Worm (Caenorhabditis elegans): Measurements from ENCODE around the gene T21E8.7.

- TF ChIP-seq lin-13 (tag; optimal IDR thresholded peaks at IDR 0.05) (no peak), lin-32 (GFP tag; optimal IDR thresholded peaks at IDR 0.05) (no peak), nhr-76 (tag; optimal IDR thresholded peaks at IDR 0.05) (no peak), ceh-83 (GFP tag; optimal IDR thresholded peaks at IDR 0.05) (no peak), mab-5 (tag; optimal IDR thresholded peaks at IDR 0.05) (no peak), snpc-4 (tag; optimal IDR thresholded peaks at IDR 0.05) (no peak), unc-62 (GFP tag; optimal IDR thresholded peaks at IDR 0.05) (no peak), mep-1 (tag; optimal IDR thresholded peaks at IDR 0.05) (no peak), elt-3 (tag; optimal IDR thresholded peaks at IDR 0.05) (no peak), nhr-28 (tag; optimal IDR thresholded peaks at IDR 0.05) (no peak), flh-1 (GFP tag; optimal IDR thresholded peaks at IDR 0.05) (no peak), drap-1 (GFP tag; optimal IDR thresholded peaks at IDR 0.05) (no peak)
Observed at ce11 chrX:10877138-10877743, 6.1 kb upstream of the T21E8.7 start, which contains the start of gene pgp-6.

Data from whole organism, mixed stage, embryonic.